Worm (Caenorhabditis elegans): ENCODE measurements around the gene T23G4.2.

DNA sequence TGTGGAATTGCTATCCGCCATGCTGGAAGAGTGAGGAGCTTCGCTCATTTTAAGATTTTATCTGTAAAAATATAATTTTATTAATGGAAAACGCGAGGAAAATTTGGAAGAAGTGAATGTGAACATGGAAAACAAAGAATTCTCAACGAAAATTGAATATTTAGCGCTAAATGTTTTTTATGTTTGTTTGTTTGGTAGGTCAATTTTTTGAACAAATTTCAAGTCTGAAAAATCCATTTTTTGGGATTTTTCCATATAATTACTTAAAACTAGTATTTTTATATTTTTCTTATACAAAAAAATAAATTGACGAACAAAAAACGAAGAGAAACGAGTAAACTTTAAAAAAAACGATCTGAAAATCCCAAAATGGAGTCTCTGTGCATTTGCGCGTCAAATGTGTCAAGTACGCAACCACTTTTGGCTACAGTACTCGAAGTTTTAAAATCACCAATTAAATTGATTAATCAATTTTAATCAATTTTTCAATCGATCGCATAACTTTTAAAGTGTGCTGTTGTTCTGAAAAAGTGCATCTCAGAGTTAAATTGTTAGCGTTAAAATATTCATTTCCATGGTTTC lies 22.4 kb downstream of the T23G4.2 start, which contains the start of gene fbxa-215:
- TF ChIP-seq D2030.7 (GFP tag; IDR thresholded peaks at IDR 0.05) (no peak), xnd-1 (tag; optimal IDR thresholded peaks at IDR 0.05) (peak; percentile 47), Y53F4B.3 (GFP tag; IDR thresholded peaks at IDR 0.05) (no peak), let-526 (GFP tag; IDR thresholded peaks at IDR 0.05) (no peak), snpc-3.4 (tag; optimal IDR thresholded peaks at IDR 0.05) (no peak), T26A5.8 (tag; optimal IDR thresholded peaks at IDR 0.05) (no peak), lsy-27 (tag; optimal IDR thresholded peaks at IDR 0.05; ENCODE audit: borderline replicate concordance, insufficient read depth) (no peak), sea-2 (GFP tag; IDR thresholded peaks at IDR 0.05) (no peak), ztf-3 (GFP tag; optimal IDR thresholded peaks at IDR 0.05) (no peak), C06A6.2 (GFP tag; conservative IDR thresholded peaks at IDR 0.05) (no peak), repo-1 (tag; optimal IDR thresholded peaks at IDR 0.05) (no peak), ceh-27 (GFP tag; optimal IDR thresholded peaks at IDR 0.05) (no peak), ztf-6 (GFP tag; IDR thresholded peaks at IDR 0.05) (no peak)

Measured in whole organism, young adult.